Worm (Caenorhabditis elegans) whole organism, L2 larva: ENCODE data around the gene hmg-4.

Experiments used
- C34F6.9 ChIP-seq: fragments of 150-350 bp; optimal IDR thresholded peaks from 2 replicates; lab custom pipeline; 2014; ENCODE audit warnings: missing biosample characterization, missing genetic modification characterization
- F13H6.1 ChIP-seq: sonication (generic microtip); optimal IDR thresholded peaks from 2 replicates; lab custom pipeline; 2016; ENCODE audit warnings: missing genetic modification characterization, missing compliant biosample characterization
- R02D3.7 ChIP-seq: fragments of 150-350 bp; optimal IDR thresholded peaks from 2 replicates; lab custom pipeline; 2014; ENCODE audit warnings: missing biosample characterization, missing genetic modification characterization
- Y55F3AM.14 ChIP-seq: fragments of 200-800 bp; sonication (Bioruptor generic); optimal IDR thresholded peaks from 2 replicates; lab custom pipeline; 2018; ENCODE audit warnings: mild to moderate bottlenecking, missing genetic modification characterization, missing compliant biosample characterization
- ZK546.5 ChIP-seq: sonication (generic microtip); optimal IDR thresholded peaks from 2 replicates; lab custom pipeline; 2017; ENCODE audit warnings: missing biosample characterization, missing genetic modification characterization
- alr-1 ChIP-seq: fragments of 150-350 bp; optimal IDR thresholded peaks from 2 replicates; lab custom pipeline; 2014; ENCODE audit warnings: missing biosample characterization, missing genetic modification characterization
- aly-2 ChIP-seq: fragments of 150-350 bp; optimal IDR thresholded peaks from 2 replicates; lab custom pipeline; 2014; ENCODE audit warnings: missing biosample characterization, missing genetic modification characterization
- ama-1 ChIP-seq: fragments of 150-350 bp; optimal IDR thresholded peaks from 2 replicates; lab custom pipeline; 2018; ENCODE audit warnings: inconsistent platforms
- blmp-1 ChIP-seq: sonication (generic microtip); optimal IDR thresholded peaks from 2 replicates; lab custom pipeline; 2017; ENCODE audit warnings: missing genetic modification characterization, mild to moderate bottlenecking, missing compliant biosample characterization, antibody characterized with exemption, moderate library complexity; ENCODE audit not compliant: insufficient read depth
- ceh-16 ChIP-seq: fragments of 150-350 bp; optimal IDR thresholded peaks from 2 replicates; lab custom pipeline; 2014; ENCODE audit warnings: missing biosample characterization, missing genetic modification characterization
- ceh-82 ChIP-seq: fragments of 150-350 bp; optimal IDR thresholded peaks from 2 replicates; lab custom pipeline; 2014; ENCODE audit warnings: missing biosample characterization, missing genetic modification characterization
- crh-2 ChIP-seq: sonication (generic microtip); optimal IDR thresholded peaks from 2 replicates; lab custom pipeline; 2017; ENCODE audit warnings: missing biosample characterization, missing genetic modification characterization
- dmd-4 ChIP-seq: sonication (generic microtip); optimal IDR thresholded peaks from 2 replicates; lab custom pipeline; 2017; ENCODE audit warnings: missing biosample characterization, missing genetic modification characterization
- egl-27 ChIP-seq: sonication (generic microtip); optimal IDR thresholded peaks from 3 replicates; lab custom pipeline; 2017; ENCODE audit warnings: missing biosample characterization, missing genetic modification reagents, missing genetic modification characterization
- elt-1 ChIP-seq: fragments of 150-350 bp; optimal IDR thresholded peaks from 2 replicates; lab custom pipeline; 2014; ENCODE audit warnings: missing biosample characterization, missing genetic modification characterization
- elt-3 ChIP-seq: sonication (generic microtip); optimal IDR thresholded peaks from 2 replicates; lab custom pipeline; 2017; ENCODE audit warnings: missing biosample characterization, missing genetic modification characterization
- fos-1 ChIP-seq: fragments of 150-350 bp; optimal IDR thresholded peaks from 2 replicates; lab custom pipeline; 2014; ENCODE audit warnings: missing biosample characterization, missing genetic modification characterization
- gmeb-1 ChIP-seq: fragments of 150-350 bp; optimal IDR thresholded peaks from 2 replicates; lab custom pipeline; 2014; ENCODE audit warnings: missing biosample characterization, missing genetic modification characterization
- lin-11 ChIP-seq: fragments of 150-350 bp; sonication (generic microtip); optimal IDR thresholded peaks from 2 replicates; lab custom pipeline; 2014; ENCODE audit warnings: missing biosample characterization, missing genetic modification characterization, inconsistent platforms, mixed read lengths
- lin-13 ChIP-seq: fragments of 150-350 bp; optimal IDR thresholded peaks from 2 replicates; lab custom pipeline; 2014; ENCODE audit warnings: missing biosample characterization, missing genetic modification reagents, missing genetic modification characterization
- lin-39 ChIP-seq: fragments of 150-350 bp; optimal IDR thresholded peaks from 2 replicates; lab custom pipeline; 2014; ENCODE audit warnings: missing biosample characterization, missing genetic modification reagents, missing genetic modification characterization
- lsy-2 ChIP-seq, 2 experiments: fragments of 150-350 bp in 1 of 2; sonication (generic microtip) in 1 of 2; optimal IDR thresholded peaks; 2 replicates each; lab custom pipeline; 2014 to 2017; ENCODE audit warnings: missing biosample characterization in 2 of 2, missing genetic modification characterization in 2 of 2
- mab-5 ChIP-seq: fragments of 150-350 bp; optimal IDR thresholded peaks from 2 replicates; lab custom pipeline; 2014; ENCODE audit warnings: missing biosample characterization, missing genetic modification characterization
- mbf-1 ChIP-seq: sonication (generic microtip); optimal IDR thresholded peaks from 2 replicates; lab custom pipeline; 2017; ENCODE audit warnings: missing biosample characterization, missing genetic modification characterization
- mdl-1 ChIP-seq, 2 experiments: fragments of 150-350 bp in 1 of 2; sonication (generic microtip) in 1 of 2; optimal IDR thresholded peaks; 2 replicates each; lab custom pipeline; 2017; ENCODE audit warnings: missing biosample characterization in 2 of 2, missing genetic modification characterization in 2 of 2
- nhr-10 ChIP-seq: sonication (generic microtip); optimal IDR thresholded peaks from 2 replicates; lab custom pipeline; 2017; ENCODE audit warnings: missing biosample characterization, missing genetic modification characterization
- nhr-11 ChIP-seq: fragments of 150-350 bp; optimal IDR thresholded peaks from 2 replicates; lab custom pipeline; 2014; ENCODE audit warnings: missing biosample characterization, missing genetic modification characterization
- nhr-12 ChIP-seq: fragments of 150-350 bp; optimal IDR thresholded peaks from 2 replicates; lab custom pipeline; 2014; ENCODE audit warnings: missing biosample characterization, missing genetic modification characterization
- nhr-129 ChIP-seq: fragments of 150-350 bp; optimal IDR thresholded peaks from 2 replicates; lab custom pipeline; 2014; ENCODE audit warnings: missing biosample characterization, missing genetic modification characterization
- nhr-21 ChIP-seq: fragments of 150-350 bp; optimal IDR thresholded peaks from 2 replicates; lab custom pipeline; 2014; ENCODE audit warnings: missing biosample characterization, missing genetic modification characterization
- nhr-23 ChIP-seq: fragments of 150-350 bp; optimal IDR thresholded peaks from 2 replicates; lab custom pipeline; 2014; ENCODE audit warnings: missing biosample characterization, missing genetic modification reagents, missing genetic modification characterization
- nhr-237 ChIP-seq: fragments of 150-350 bp; optimal IDR thresholded peaks from 2 replicates; lab custom pipeline; 2014; ENCODE audit warnings: missing biosample characterization, missing genetic modification characterization
- nhr-25 ChIP-seq: fragments of 150-350 bp; sonication (generic microtip); optimal IDR thresholded peaks from 3 replicates; lab custom pipeline; 2014; ENCODE audit warnings: missing biosample characterization, missing genetic modification characterization
- nhr-6 ChIP-seq: fragments of 150-350 bp; optimal IDR thresholded peaks from 2 replicates; lab custom pipeline; 2014; ENCODE audit warnings: missing biosample characterization, missing genetic modification characterization
- nhr-77 ChIP-seq: fragments of 150-350 bp; optimal IDR thresholded peaks from 2 replicates; lab custom pipeline; 2014; ENCODE audit warnings: missing biosample characterization, missing genetic modification characterization
- peb-1 ChIP-seq: fragments of 150-350 bp; optimal IDR thresholded peaks from 2 replicates; lab custom pipeline; 2014; ENCODE audit warnings: missing biosample characterization, missing genetic modification characterization
- sem-4 ChIP-seq: fragments of 150-350 bp; optimal IDR thresholded peaks from 2 replicates; lab custom pipeline; 2014; ENCODE audit warnings: missing biosample characterization, missing genetic modification reagents, missing genetic modification characterization
- skn-1 ChIP-seq: sonication (generic microtip); optimal IDR thresholded peaks from 2 replicates; lab custom pipeline; 2017; ENCODE audit warnings: missing biosample characterization, missing genetic modification characterization
- sma-3 ChIP-seq: sonication (generic microtip); optimal IDR thresholded peaks from 2 replicates; lab custom pipeline; 2016; ENCODE audit warnings: missing genetic modification reagents, missing genetic modification characterization, missing compliant biosample characterization
- sma-9 ChIP-seq, 2 experiments: fragments of 150-350 bp in 1 of 2; sonication (generic microtip) in 1 of 2; optimal IDR thresholded peaks; 2 replicates each; lab custom pipeline; 2014 to 2016; ENCODE audit warnings: missing genetic modification characterization in 2 of 2, mild to moderate bottlenecking in 1 of 2, missing biosample characterization in 1 of 2, missing compliant biosample characterization in 1 of 2, missing genetic modification reagents in 1 of 2, moderate library complexity in 1 of 2
- snpc-4 ChIP-seq: fragments of 150-350 bp; optimal IDR thresholded peaks from 2 replicates; lab custom pipeline; 2014; ENCODE audit warnings: missing biosample characterization, missing genetic modification characterization
- unc-39 ChIP-seq: fragments of 150-350 bp; optimal IDR thresholded peaks from 2 replicates; lab custom pipeline; 2014; ENCODE audit warnings: missing biosample characterization, missing genetic modification characterization
- unc-55 ChIP-seq: fragments of 150-350 bp; sonication (generic microtip); optimal IDR thresholded peaks from 3 replicates; lab custom pipeline; 2014; ENCODE audit warnings: missing biosample characterization, missing genetic modification reagents, missing genetic modification characterization
- unc-62 ChIP-seq: fragments of 150-350 bp; optimal IDR thresholded peaks from 2 replicates; lab custom pipeline; 2014; ENCODE audit warnings: missing biosample characterization, missing genetic modification reagents, missing genetic modification characterization
- zag-1 ChIP-seq: fragments of 150-350 bp; optimal IDR thresholded peaks from 2 replicates; lab custom pipeline; 2014; ENCODE audit warnings: missing biosample characterization, missing genetic modification characterization
- ztf-1 ChIP-seq: fragments of 200-800 bp; sonication (Bioruptor generic); conservative IDR thresholded peaks from 2 replicates; pipeline ENCODE4 v1.3.6; 2022; ENCODE audit warnings: missing genetic modification characterization, missing compliant biosample characterization
- ztf-11 ChIP-seq: sonication (generic microtip); optimal IDR thresholded peaks from 2 replicates; lab custom pipeline; 2017; ENCODE audit warnings: missing biosample characterization, missing genetic modification characterization
- ztf-4 ChIP-seq: fragments of 150-350 bp; optimal IDR thresholded peaks from 2 replicates; lab custom pipeline; 2014; ENCODE audit warnings: missing biosample characterization, missing genetic modification characterization

Gene hmg-4

DNA sequence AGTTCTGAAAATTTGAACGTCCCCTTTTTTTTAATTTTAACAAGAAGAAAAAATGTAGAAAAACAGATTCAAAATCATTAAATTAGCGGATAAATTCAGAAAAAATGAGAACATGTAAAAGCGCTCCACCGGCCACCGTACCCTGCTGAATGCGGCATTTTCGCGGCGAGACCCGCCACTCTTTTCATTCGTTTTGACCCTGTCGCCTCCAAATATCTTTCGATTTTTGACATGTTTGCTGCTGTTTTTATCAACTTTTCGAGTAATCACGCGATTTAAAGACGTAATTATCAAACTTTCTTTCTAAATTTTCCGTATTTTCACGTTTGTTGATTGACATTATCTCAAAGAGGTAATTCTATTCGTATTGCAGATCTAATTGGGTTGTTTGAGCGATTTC lies 45.2 kb downstream of the hmg-4 start, which contains the start of gene gsp-2 (continued):
- TF ChIP-seq lin-13 (peak; percentile 75), nhr-23 (tag; lab: Kevin White, UChicago) (no peak), mdl-1 (tag; optimal IDR thresholded peaks at IDR 0.05; lab: Kevin White, UChicago) (no peak), elt-1 (no peak), gmeb-1 (tag; lab: Kevin White, UChicago) (peak; percentile 71)
- TF ChIP-seq, all 48 proteins: peak for 21

ce11 chrIII:7335220-7335619 lies 46.2 kb downstream of the hmg-4 start, which contains the start of gene F56C9.10:
Gene F56C9.10, minus strand, starts transcription at chrIII:7335316.
- peak; percentile 99 for TF ChIP-seq blmp-1
- TF ChIP-seq sem-4 (tag; lab: Kevin White, UChicago), result peak; percentile 83
- peak; percentile 54 for TF ChIP-seq nhr-6
- peak; percentile 66 for TF ChIP-seq ama-1
- TF ChIP-seq ceh-16 (tag; lab: Kevin White, UChicago), result no peak
- TF ChIP-seq nhr-77 (tag; lab: Kevin White, UChicago), result no peak
- peak; percentile 72 for TF ChIP-seq unc-55
- TF ChIP-seq crh-2 (tag; lab: Kevin White, UChicago), result peak; percentile 91
- TF ChIP-seq alr-1 (tag; lab: Kevin White, UChicago), result no peak
- no peak for TF ChIP-seq ztf-1 (GFP tag; lab: Robert Waterston, UW)
- TF ChIP-seq lin-13, result peak; percentile 77
- TF ChIP-seq C34F6.9 (tag; lab: Kevin White, UChicago), result peak; percentile 98
- TF ChIP-seq nhr-25 (tag; lab: Kevin White, UChicago), result peak; percentile 92
- TF ChIP-seq lin-11 (tag; lab: Kevin White, UChicago), result peak; percentile 77
- TF ChIP-seq nhr-129 (tag; lab: Kevin White, UChicago), result peak; percentile 98
- peak; percentile 86 for TF ChIP-seq fos-1
- TF ChIP-seq nhr-10 (tag; lab: Kevin White, UChicago), result no peak
- no peak for TF ChIP-seq aly-2 (tag; lab: Kevin White, UChicago)
- peak; percentile 39 to 93 for TF ChIP-seq lsy-2 (tag; optimal IDR thresholded peaks at IDR 0.05; lab: Kevin White, UChicago)
- peak; percentile 88 for TF ChIP-seq sma-3 (GFP tag; lab: Kevin White, UChicago)
- TF ChIP-seq snpc-4 (tag; lab: Kevin White, UChicago), result peak; percentile 30
- TF ChIP-seq nhr-12 (tag; lab: Kevin White, UChicago), result no peak
- TF ChIP-seq ztf-11 (tag; lab: Kevin White, UChicago), result no peak
- peak; percentile 52 for TF ChIP-seq unc-62 (GFP tag; lab: Kevin White, UChicago)
- TF ChIP-seq nhr-23 (tag; lab: Kevin White, UChicago), result no peak
- TF ChIP-seq unc-39, result no peak
- peak; percentile 92 for TF ChIP-seq ztf-4
- TF ChIP-seq lin-39 (tag; lab: Kevin White, UChicago), result no peak
- peak; percentile 90 to 95 for TF ChIP-seq mdl-1 (tag; optimal IDR thresholded peaks at IDR 0.05; lab: Kevin White, UChicago)
- TF ChIP-seq nhr-237, result no peak
- TF ChIP-seq mab-5 (tag; lab: Kevin White, UChicago), result peak; percentile 35
- peak; percentile 84 for TF ChIP-seq zag-1 (tag; lab: Kevin White, UChicago)
- TF ChIP-seq gmeb-1 (tag; lab: Kevin White, UChicago), result peak; percentile 79
- TF ChIP-seq ceh-82, result no peak
- TF ChIP-seq nhr-21 (tag; lab: Kevin White, UChicago), result peak; percentile 90
- TF ChIP-seq elt-1, result no peak
- no peak for TF ChIP-seq nhr-11 (tag; lab: Kevin White, UChicago)
- TF ChIP-seq ZK546.5, result peak; percentile 54
- peak; percentile 1 for TF ChIP-seq skn-1
- no peak for TF ChIP-seq peb-1 (tag; lab: Kevin White, UChicago)
- TF ChIP-seq F13H6.1 (tag; lab: Kevin White, UChicago), result peak; percentile 85
- TF ChIP-seq dmd-4 (tag; lab: Kevin White, UChicago), result no peak
- no peak for TF ChIP-seq mbf-1 (tag; lab: Kevin White, UChicago)
- peak; percentile 89 for TF ChIP-seq sma-9 (GFP tag; optimal IDR thresholded peaks at IDR 0.05; lab: Kevin White, UChicago)
- no peak for TF ChIP-seq sma-9 (tag; optimal IDR thresholded peaks at IDR 0.05; lab: Kevin White, UChicago)
- peak; percentile 63 for TF ChIP-seq Y55F3AM.14 (GFP tag; lab: Kevin White, UChicago)
- TF ChIP-seq R02D3.7 (tag; lab: Kevin White, UChicago), result no peak
- no peak for TF ChIP-seq elt-3 (tag; lab: Kevin White, UChicago)
- peak; percentile 63 for TF ChIP-seq egl-27 (tag; lab: Kevin White, UChicago)
